Worm (Caenorhabditis elegans): ENCODE results near the gene F28F8.9.
"Not testable (repeated sequence)": the region's sequence is repeated elsewhere in the genome, so short reads cannot be mapped to it uniquely, and the experiment has no call there.

Gene F28F8.9

ce11 chrV:15578386-15578785 lies at the start of gene F28F8.9:
Gene F28F8.9 (minus strand): TSS chrV:15578673.
- TF ChIP-seq unc-62 (GFP tag; optimal IDR thresholded peaks at IDR 0.05) = no peak

- no peak for TF ChIP-seq unc-62 (GFP tag; optimal IDR thresholded peaks at IDR 0.05)
These were observed 47.1 kb upstream of the F28F8.9 start, which contains the start of gene C55A1.11 for ce11 chrV:15625561-15625960. Gene C55A1.11 (plus strand): TSS chrV:15625861.

ce11 chrV:15621518-15621917 lies 43.0 kb upstream of the F28F8.9 start, which contains the start of gene C55A1.1:
Gene C55A1.1 (plus strand): TSS chrV:15621818.
- no peak for TF ChIP-seq unc-62 (GFP tag; optimal IDR thresholded peaks at IDR 0.05)

- TF ChIP-seq unc-62 (GFP tag; optimal IDR thresholded peaks at IDR 0.05) = no peak
These were observed 36.1 kb upstream of the F28F8.9 start for ce11 chrV:15614534-15614933.

- no peak for TF ChIP-seq unc-62 (GFP tag; optimal IDR thresholded peaks at IDR 0.05)
These were observed 34.4 kb upstream of the F28F8.9 start, which contains the start of gene str-263 for ce11 chrV:15612886-15613285. Gene str-263 (plus strand): TSS chrV:15613186.

ce11 chrV:15610350-15610940 lies 32.0 kb upstream of the F28F8.9 start, which contains the start of the genes fbxa-153 and str-12:
Gene fbxa-153 (minus strand): TSS chrV:15610384.
Gene str-12 (plus strand): TSS chrV:15610890.
- TF ChIP-seq unc-62 (GFP tag; optimal IDR thresholded peaks at IDR 0.05) = no peak

ce11 chrV:15605045-15605444 lies 26.6 kb upstream of the F28F8.9 start, which contains the start of gene fbxa-154:
Gene fbxa-154 (minus strand): TSS chrV:15605145.
- no peak for TF ChIP-seq unc-62 (GFP tag; optimal IDR thresholded peaks at IDR 0.05)

ce11 chrV:15602253-15602652 lies 23.8 kb upstream of the F28F8.9 start, which contains the start of gene fbxa-152:
Gene fbxa-152 (minus strand): TSS chrV:15602353.
- no peak for TF ChIP-seq unc-62 (GFP tag; optimal IDR thresholded peaks at IDR 0.05)

- not testable (repeated sequence) for TF ChIP-seq unc-62 (GFP tag; optimal IDR thresholded peaks at IDR 0.05)
These were observed 21.3 kb upstream of the F28F8.9 start, which contains the start of gene B0391.14 for ce11 chrV:15599762-15600161. Gene B0391.14 (minus strand): TSS chrV:15599862.

- TF ChIP-seq unc-62 (GFP tag; optimal IDR thresholded peaks at IDR 0.05) = no peak
These were observed 16.1 kb upstream of the F28F8.9 start, which contains the start of gene fbxa-139 for ce11 chrV:15594573-15594972. Gene fbxa-139 (minus strand): TSS chrV:15594673.

DNA sequence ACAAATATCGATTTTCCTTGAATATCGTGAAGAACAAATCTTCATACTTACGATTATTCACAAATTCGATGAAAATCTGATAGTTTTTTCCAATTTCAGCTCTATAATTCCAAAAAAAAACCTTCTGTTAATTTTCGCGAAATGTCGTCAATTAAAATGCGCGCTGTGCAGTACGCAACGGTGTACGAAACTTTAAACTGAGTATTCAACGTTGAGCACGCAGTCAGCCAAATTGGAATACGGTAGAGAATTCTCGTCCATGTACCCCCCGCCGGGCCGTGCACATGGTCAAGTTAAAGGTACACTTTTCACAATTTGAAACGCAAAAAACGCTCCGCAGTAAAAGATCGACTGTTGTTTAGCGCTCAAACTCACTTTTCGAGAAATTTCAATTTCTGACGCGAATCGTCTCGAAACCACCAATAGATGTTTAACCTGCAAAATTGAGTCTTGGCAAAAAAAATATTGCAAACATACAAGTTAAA lies 11.8 kb upstream of the F28F8.9 start, which contains the start of gene F28F8.7:
Gene F28F8.7, minus strand, starts transcription at position 435 of the 485 bp plus-strand sequence.
- TF ChIP-seq unc-62 (GFP tag; optimal IDR thresholded peaks at IDR 0.05) = not testable (repeated sequence)

DNA sequence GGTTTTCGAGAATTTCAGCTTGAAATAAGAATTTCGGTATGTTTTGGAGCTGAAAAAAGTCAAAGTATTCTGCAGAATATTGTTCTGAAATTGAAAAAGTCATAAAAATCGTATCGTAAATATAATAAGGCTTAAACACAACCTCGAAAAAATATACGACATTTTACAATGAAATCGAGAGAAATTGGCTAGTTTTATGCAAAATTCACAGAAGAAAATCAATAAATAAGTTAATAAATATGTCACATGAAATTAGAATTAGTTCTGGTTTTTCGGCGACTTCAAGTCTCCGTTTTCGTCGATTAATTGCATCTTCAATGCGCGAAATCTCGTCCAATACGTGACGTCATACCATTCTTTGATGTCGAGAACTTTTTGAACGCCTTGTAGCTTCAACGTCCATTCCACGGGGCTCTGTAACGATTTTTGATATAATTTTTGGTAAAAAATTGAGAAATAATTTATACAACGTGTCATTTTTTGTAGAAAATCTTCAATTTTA lies 1.0 kb downstream of the F28F8.9 start, which contains the start of gene atx-3:
Gene atx-3, minus strand, starts transcription at position 51 of the 502 bp plus-strand sequence.
- TF ChIP-seq unc-62 (GFP tag; optimal IDR thresholded peaks at IDR 0.05) = no peak

- no peak for TF ChIP-seq unc-62 (GFP tag; optimal IDR thresholded peaks at IDR 0.05)
These were observed 3.2 kb downstream of the F28F8.9 start, which contains the start of gene mdt-28 for ce11 chrV:15575305-15575704. Gene mdt-28 (minus strand): TSS chrV:15575405.

DNA sequence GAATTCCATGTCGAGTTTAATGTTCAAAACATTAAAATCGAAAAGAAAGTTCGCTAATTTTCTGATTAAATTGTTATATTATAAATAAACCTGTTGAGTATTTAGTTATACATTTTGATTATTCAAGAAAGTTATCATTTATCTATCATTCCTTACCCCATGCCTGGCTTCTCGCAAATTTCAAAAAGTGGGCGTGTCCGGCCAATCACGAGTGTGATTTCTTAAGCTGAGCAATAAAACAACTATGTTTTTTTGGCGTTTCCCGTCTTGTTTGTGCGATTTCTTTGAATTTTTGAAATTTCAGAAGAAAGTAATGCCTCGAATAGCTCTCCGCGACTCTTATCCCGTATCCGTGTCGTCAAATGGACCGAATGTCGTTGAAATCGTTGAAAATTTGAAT lies 5.9 kb downstream of the F28F8.9 start, which contains the start of gene fbxa-94:
Gene fbxa-94, plus strand, starts transcription at position 301 of the 400 bp plus-strand sequence.
- TF ChIP-seq unc-62 (GFP tag; optimal IDR thresholded peaks at IDR 0.05) = no peak

ce11 chrV:15571006-15571526 lies 7.4 kb downstream of the F28F8.9 start, which contains the start of gene fbxa-95:
Gene fbxa-95 (plus strand): TSS chrV:15571476.
- no peak for TF ChIP-seq unc-62 (GFP tag; optimal IDR thresholded peaks at IDR 0.05)

Data from whole organism, dauer.